Fruit fly (Drosophila melanogaster): ENCODE data around the gene Lint-O.

Lint-O gene

dm6 chrX:2732127-2732526 lies 33.6 kb downstream of the Lint-O start, which contains the start of the genes ttm50 and CG2712 (continued):
- no peak for TF ChIP-seq Spps (tag; optimal IDR thresholded peaks at IDR 0.05)
- TF ChIP-seq ci (GFP tag; IDR thresholded peaks at IDR 0.05): no peak
- TF ChIP-seq CG6254 (GFP tag; optimal IDR thresholded peaks at IDR 0.05): no peak
- no peak for TF ChIP-seq CkIIα-i1 (GFP tag; IDR thresholded peaks at IDR 0.05)
- TF ChIP-seq knrl (GFP tag; IDR thresholded peaks at IDR 0.05; ENCODE audit: partially characterized antibody): peak; percentile 37; the same call in 1 of the 3 replicates
- TF ChIP-seq CG7556 (GFP tag; optimal IDR thresholded peaks at IDR 0.05): peak; percentile 48
- TF ChIP-seq oc (tag; optimal IDR thresholded peaks at IDR 0.05): no peak
- TF ChIP-seq ind (GFP tag; optimal IDR thresholded peaks at IDR 0.05): peak; percentile 63
- TF ChIP-seq inv (GFP tag; IDR thresholded peaks at IDR 0.05; ENCODE audit: partially characterized antibody): no peak
- no peak for TF ChIP-seq CG7786 (GFP tag; optimal IDR thresholded peaks at IDR 0.05)
- TF ChIP-seq CG4404 (GFP tag; IDR thresholded peaks at IDR 0.05): peak; percentile 60
- peak; percentile 66 for TF ChIP-seq twi (tag; optimal IDR thresholded peaks at IDR 0.05)
- no peak for TF ChIP-seq ash1 (GFP tag; optimal IDR thresholded peaks at IDR 0.05)
- TF ChIP-seq Dfd (GFP tag; optimal IDR thresholded peaks at IDR 0.05): no peak
- TF ChIP-seq slou (GFP tag; optimal IDR thresholded peaks at IDR 0.05): no peak
- no peak for TF ChIP-seq chif (GFP tag; optimal IDR thresholded peaks at IDR 0.05)
- TF ChIP-seq odd (GFP tag; optimal IDR thresholded peaks at IDR 0.05): no peak
- no peak for TF ChIP-seq CG10959 (GFP tag; IDR thresholded peaks at IDR 0.05)
- no peak for TF ChIP-seq CG13287 (GFP tag; IDR thresholded peaks at IDR 0.05; ENCODE audit: partially characterized antibody)
- TF ChIP-seq bbx (GFP tag; IDR thresholded peaks at IDR 0.05; ENCODE audit: partially characterized antibody): no peak
- TF ChIP-seq wdn (GFP tag; IDR thresholded peaks at IDR 0.05): no peak
- TF ChIP-seq fru (optimal IDR thresholded peaks at IDR 0.05): no peak
- TF ChIP-seq Ets97D (GFP tag; optimal IDR thresholded peaks at IDR 0.05): peak; percentile 10
- no peak for TF ChIP-seq hb (GFP tag; IDR thresholded peaks at IDR 0.05; ENCODE audit: partially characterized antibody)
- TF ChIP-seq CoRest (tag; optimal IDR thresholded peaks at IDR 0.05): peak; percentile 82
- no peak for TF ChIP-seq CG15073 (GFP tag; optimal IDR thresholded peaks at IDR 0.05)
- TF ChIP-seq p53 (GFP tag; optimal IDR thresholded peaks at IDR 0.05): no peak
- no peak for TF ChIP-seq Ravus (GFP tag; IDR thresholded peaks at IDR 0.05)
- peak; percentile 57; the same call in 1 of the 2 replicates for TF ChIP-seq ssp (GFP tag; IDR thresholded peaks at IDR 0.05)
- TF ChIP-seq CG8290 (GFP tag; optimal IDR thresholded peaks at IDR 0.05): no peak
- peak in 1 of 2 experiments; percentile 32 for TF ChIP-seq CG8290 (tag; optimal IDR thresholded peaks at IDR 0.05)
- TF ChIP-seq lmd (GFP tag; IDR thresholded peaks at IDR 0.05): peak; percentile 58; the same call in 1 of the 2 replicates
- TF ChIP-seq vfl (GFP tag; optimal IDR thresholded peaks at IDR 0.05): peak; percentile 6
- TF ChIP-seq Hr78 (GFP tag; optimal IDR thresholded peaks at IDR 0.05): no peak
- no peak for TF ChIP-seq CG7839 (tag; optimal IDR thresholded peaks at IDR 0.05)
- TF ChIP-seq nom (GFP tag; optimal IDR thresholded peaks at IDR 0.05): peak; percentile 34
- TF ChIP-seq unpg (GFP tag; optimal IDR thresholded peaks at IDR 0.05): no peak
- TF ChIP-seq nerfin-2 (GFP tag; IDR thresholded peaks at IDR 0.05; ENCODE audit: partially characterized antibody): no peak
- TF ChIP-seq yki (optimal IDR thresholded peaks at IDR 0.05): no peak
- TF ChIP-seq NC2β (GFP tag; optimal IDR thresholded peaks at IDR 0.05): no peak
- TF ChIP-seq CG10565 (GFP tag; optimal IDR thresholded peaks at IDR 0.05): no peak
- peak; percentile 22; the same call in 2 of the 3 replicates for TF ChIP-seq CG14050 (GFP tag; IDR thresholded peaks at IDR 0.05)
- no peak for TF ChIP-seq Mes4 (GFP tag; optimal IDR thresholded peaks at IDR 0.05)
- TF ChIP-seq Hmx (GFP tag; optimal IDR thresholded peaks at IDR 0.05): no peak
- TF ChIP-seq CG9876 (GFP tag; optimal IDR thresholded peaks at IDR 0.05): no peak
- no peak for TF ChIP-seq gsb-n (tag; optimal IDR thresholded peaks at IDR 0.05)
- TF ChIP-seq CG4282 (GFP tag; optimal IDR thresholded peaks at IDR 0.05): no peak
- no peak for TF ChIP-seq ftz-f1 (GFP tag; optimal IDR thresholded peaks at IDR 0.05)
- peak; percentile 87 for TF ChIP-seq MBD-R2 (GFP tag; IDR thresholded peaks at IDR 0.05)
- TF ChIP-seq Aef1 (GFP tag; IDR thresholded peaks at IDR 0.05): no peak
- no peak for TF ChIP-seq CG17328 (GFP tag; IDR thresholded peaks at IDR 0.05)
- TF ChIP-seq CG5180 (GFP tag; optimal IDR thresholded peaks at IDR 0.05): no peak
